Fruit fly (Drosophila melanogaster) whole organism, embryonic: Measurements from ENCODE around the gene Oatp30B.

Experiments
- Antp ChIP-seq: fragments of 200-800 bp; sonication (Bioruptor generic); optimal IDR thresholded peaks from 3 replicates; lab custom pipeline; 2016; ENCODE audit warnings: missing biosample characterization, missing genetic modification characterization
- BEAF-32 ChIP-seq: fragments of 200-800 bp; sonication (Bioruptor generic); optimal IDR thresholded peaks from 3 replicates; lab custom pipeline; 2017; ENCODE audit warnings: missing biosample characterization, missing genetic modification characterization, mild to moderate bottlenecking, moderate library complexity, missing genetic modification reagents
- CG10274 ChIP-seq: fragments of 200-800 bp; sonication (Bioruptor generic); optimal IDR thresholded peaks from 3 replicates; lab custom pipeline; 2017; ENCODE audit warnings: missing biosample characterization, mild to moderate bottlenecking, missing genetic modification characterization
- CG10366 ChIP-seq: fragments of 200-800 bp; sonication (Bioruptor generic); IDR thresholded peaks from 2 replicates; pipeline ENCODE4 v1.3.6; 2022; ENCODE audit warnings: missing biosample characterization, missing genetic modification characterization
- CG11560 ChIP-seq: fragments of 200-800 bp; sonication (Bioruptor generic); IDR thresholded peaks from 3 replicates; pipeline ENCODE4 v1.3.6; 2022; ENCODE audit warnings: missing biosample characterization, missing genetic modification characterization
- CG12236 ChIP-seq: fragments of 200-800 bp; sonication (Bioruptor generic); optimal IDR thresholded peaks from 2 replicates; lab custom pipeline; 2016; ENCODE audit warnings: missing biosample characterization, missing genetic modification characterization
- CG1529 ChIP-seq: fragments of 200-800 bp; sonication (Bioruptor generic); optimal IDR thresholded peaks from 3 replicates; lab custom pipeline; 2018; ENCODE audit warnings: missing biosample characterization, missing genetic modification characterization
- CG17328 ChIP-seq: fragments of 200-800 bp; sonication (Bioruptor generic); IDR thresholded peaks from 2 replicates; pipeline ENCODE4 v1.3.6; 2022; ENCODE audit warnings: missing biosample characterization, missing genetic modification characterization
- CG17568 ChIP-seq: fragments of 200-800 bp; sonication (Bioruptor generic); optimal IDR thresholded peaks from 2 replicates; lab custom pipeline; 2018; ENCODE audit warnings: missing biosample characterization, mild to moderate bottlenecking, missing genetic modification characterization, moderate library complexity
- CG2712 ChIP-seq: fragments of 200-800 bp; optimal IDR thresholded peaks from 3 replicates; lab custom pipeline; 2019; ENCODE audit warnings: missing biosample characterization, mild to moderate bottlenecking, missing genetic modification characterization, moderate library complexity
- CG31224 ChIP-seq: fragments of 200-800 bp; sonication (Bioruptor generic); IDR thresholded peaks from 2 replicates; pipeline ENCODE4 v1.3.6; 2022; ENCODE audit warnings: missing biosample characterization, missing genetic modification characterization
- CG5245 ChIP-seq: fragments of 200-800 bp; sonication (Bioruptor generic); optimal IDR thresholded peaks from 3 replicates; lab custom pipeline; 2016; ENCODE audit warnings: missing biosample characterization, missing genetic modification characterization
- CG6654 ChIP-seq: fragments of 200-800 bp; sonication (Bioruptor generic); optimal IDR thresholded peaks from 2 replicates; lab custom pipeline; 2017; ENCODE audit warnings: missing biosample characterization, mild to moderate bottlenecking, missing genetic modification characterization
- CG6689 ChIP-seq: fragments of 200-800 bp; sonication (Bioruptor generic); IDR thresholded peaks from 2 replicates; pipeline ENCODE4 v1.3.6; 2022; ENCODE audit warnings: missing biosample characterization, missing genetic modification characterization
- CG7963 ChIP-seq: fragments of 200-800 bp; sonication (Bioruptor generic); IDR thresholded peaks from 3 replicates; pipeline ENCODE4 v1.3.6; 2022; ENCODE audit warnings: missing biosample characterization, missing genetic modification characterization; ENCODE audit not compliant: partially characterized antibody
- Dbx ChIP-seq: fragments of 200-800 bp; sonication (Bioruptor generic); IDR thresholded peaks from 3 replicates; pipeline ENCODE4 v1.3.6; 2022; ENCODE audit warnings: missing biosample characterization, missing genetic modification characterization
- Dip2 ChIP-seq: fragments of 200-800 bp; sonication (Bioruptor generic); IDR thresholded peaks from 2 replicates; pipeline ENCODE4 v1.3.6; 2022; ENCODE audit warnings: missing biosample characterization, missing genetic modification characterization
- Ets97D ChIP-seq: fragments of 200-800 bp; sonication (Bioruptor generic); optimal IDR thresholded peaks from 3 replicates; lab custom pipeline; 2016; ENCODE audit warnings: missing biosample characterization, missing genetic modification characterization
- H15 ChIP-seq: fragments of 200-800 bp; sonication (Bioruptor generic); IDR thresholded peaks from 3 replicates; pipeline ENCODE4 v1.3.6; 2022; ENCODE audit warnings: missing biosample characterization, missing genetic modification characterization
- HmgZ ChIP-seq: fragments of 200-800 bp; sonication (Bioruptor generic); optimal IDR thresholded peaks from 2 replicates; lab custom pipeline; 2018; ENCODE audit warnings: missing biosample characterization, mild to moderate bottlenecking, missing genetic modification characterization
- Hmx ChIP-seq: fragments of 200-800 bp; sonication (Bioruptor generic); optimal IDR thresholded peaks from 2 replicates; lab custom pipeline; 2016; ENCODE audit warnings: missing biosample characterization, missing genetic modification characterization
- Meics ChIP-seq: fragments of 200-800 bp; sonication (Bioruptor generic); optimal IDR thresholded peaks from 2 replicates; lab custom pipeline; 2017; ENCODE audit warnings: missing biosample characterization, mild to moderate bottlenecking, missing genetic modification characterization
- NC2α ChIP-seq: fragments of 200-800 bp; sonication (Bioruptor generic); optimal IDR thresholded peaks from 2 replicates; lab custom pipeline; 2016; ENCODE audit warnings: missing biosample characterization, missing genetic modification characterization
- Oli ChIP-seq: fragments of 200-800 bp; sonication (Bioruptor generic); optimal IDR thresholded peaks from 2 replicates; lab custom pipeline; 2018; ENCODE audit warnings: missing biosample characterization, mild to moderate bottlenecking, missing genetic modification characterization, moderate library complexity
- Opbp ChIP-seq: fragments of 200-800 bp; sonication (Bioruptor generic); IDR thresholded peaks from 3 replicates; pipeline ENCODE4 v1.3.6; 2022; ENCODE audit warnings: missing biosample characterization, missing genetic modification characterization; ENCODE audit not compliant: partially characterized antibody
- Ptx1 ChIP-seq: fragments of 200-800 bp; sonication (Bioruptor generic); IDR thresholded peaks from 2 replicates; pipeline ENCODE4 v1.3.6; 2022; ENCODE audit warnings: missing biosample characterization, missing genetic modification characterization
- Scr ChIP-seq: fragments of 200-800 bp; sonication (Bioruptor generic); IDR thresholded peaks from 2 replicates; pipeline ENCODE4 v1.3.6; 2022; ENCODE audit warnings: missing biosample characterization, missing genetic modification characterization; ENCODE audit not compliant: partially characterized antibody
- Sry-β ChIP-seq: fragments of 200-800 bp; sonication (Bioruptor generic); optimal IDR thresholded peaks from 2 replicates; lab custom pipeline; 2018; ENCODE audit warnings: missing biosample characterization, mild to moderate bottlenecking, missing genetic modification characterization, moderate library complexity
- Ssrp ChIP-seq: fragments of 200-800 bp; sonication (Bioruptor generic); optimal IDR thresholded peaks from 2 replicates; lab custom pipeline; 2018; ENCODE audit warnings: missing biosample characterization, mild to moderate bottlenecking, missing genetic modification characterization, moderate library complexity
- crp ChIP-seq, 2 experiments: fragments of 200-800 bp; sonication (Bioruptor generic); optimal IDR thresholded peaks; 2 replicates in 1 of 2; 3 replicates in 1 of 2; lab custom pipeline; 2017; ENCODE audit warnings: missing biosample characterization in 2 of 2, missing genetic modification characterization in 2 of 2, mild to moderate bottlenecking in 1 of 2, moderate library complexity in 1 of 2
- dan ChIP-seq: fragments of 200-800 bp; sonication (Bioruptor generic); IDR thresholded peaks from 2 replicates; pipeline ENCODE4 v1.3.6; 2022; ENCODE audit warnings: missing biosample characterization, missing genetic modification characterization
- gro ChIP-seq: fragments of 200-800 bp; sonication (Bioruptor generic); optimal IDR thresholded peaks from 2 replicates; lab custom pipeline; 2016; ENCODE audit warnings: missing biosample characterization, missing genetic modification characterization
- gt ChIP-seq: fragments of 200-800 bp; sonication (Bioruptor generic); IDR thresholded peaks from 2 replicates; pipeline ENCODE4 v1.3.6; 2022; ENCODE audit warnings: missing biosample characterization, missing genetic modification characterization
- h ChIP-seq: fragments of >200 bp; optimal IDR thresholded peaks from 2 replicates; lab custom pipeline; 2017
- her ChIP-seq: fragments of 200-800 bp; sonication (Bioruptor generic); optimal IDR thresholded peaks from 2 replicates; lab custom pipeline; 2016; ENCODE audit warnings: missing biosample characterization, missing genetic modification characterization
- lola ChIP-seq, 3 experiments: fragments of >200 bp in 2 of 3; fragments of 200-800 bp in 1 of 3; sonication (Bioruptor generic) in 1 of 3; optimal IDR thresholded peaks; 2 replicates each; lab custom pipeline; 2017 to 2019; ENCODE audit warnings: missing biosample characterization in 3 of 3, missing genetic modification characterization in 3 of 3, mild to moderate bottlenecking in 1 of 3, moderate library complexity in 1 of 3
- mirr ChIP-seq: fragments of 200-800 bp; sonication (Bioruptor generic); optimal IDR thresholded peaks from 3 replicates; lab custom pipeline; 2018; ENCODE audit warnings: missing biosample characterization, mild to moderate bottlenecking, missing genetic modification characterization
- nerfin-2 ChIP-seq: fragments of 200-800 bp; sonication (Bioruptor generic); IDR thresholded peaks from 2 replicates; pipeline ENCODE4 v1.3.6; 2022; ENCODE audit warnings: missing biosample characterization, missing genetic modification characterization; ENCODE audit not compliant: partially characterized antibody
- odd ChIP-seq: fragments of 200-800 bp; sonication (Bioruptor generic); optimal IDR thresholded peaks from 2 replicates; lab custom pipeline; 2017; ENCODE audit warnings: missing biosample characterization, mild to moderate bottlenecking, missing genetic modification characterization
- ro ChIP-seq: fragments of 200-800 bp; sonication (Bioruptor generic); IDR thresholded peaks from 2 replicates; pipeline ENCODE4 v1.3.6; 2022; ENCODE audit warnings: missing biosample characterization, missing genetic modification characterization
- scrt ChIP-seq: fragments of 200-800 bp; sonication (Bioruptor generic); optimal IDR thresholded peaks from 2 replicates; lab custom pipeline; 2018; ENCODE audit warnings: missing biosample characterization, mild to moderate bottlenecking, missing genetic modification characterization, moderate library complexity
- sens-2 ChIP-seq: fragments of 200-800 bp; sonication (Bioruptor generic); IDR thresholded peaks from 2 replicates; pipeline ENCODE4 v1.3.6; 2022; ENCODE audit warnings: missing biosample characterization, missing genetic modification characterization
- seq ChIP-seq: fragments of 200-800 bp; sonication (Bioruptor generic); IDR thresholded peaks from 2 replicates; pipeline ENCODE4 v1.3.6; 2022; ENCODE audit warnings: missing biosample characterization, missing genetic modification characterization
- slou ChIP-seq: fragments of 200-800 bp; sonication (Bioruptor generic); optimal IDR thresholded peaks from 3 replicates; lab custom pipeline; 2016; ENCODE audit warnings: missing biosample characterization, missing genetic modification characterization
- sug ChIP-seq: fragments of 200-800 bp; optimal IDR thresholded peaks from 2 replicates; lab custom pipeline; 2019; ENCODE audit warnings: missing biosample characterization, mild to moderate bottlenecking, missing genetic modification characterization, moderate library complexity
- toy ChIP-seq: fragments of 200-800 bp; sonication (Bioruptor generic); IDR thresholded peaks from 2 replicates; pipeline ENCODE4 v1.3.6; 2022; ENCODE audit warnings: missing biosample characterization, missing genetic modification characterization
- tx ChIP-seq: fragments of 200-800 bp; sonication (Bioruptor generic); optimal IDR thresholded peaks from 2 replicates; lab custom pipeline; 2016; ENCODE audit warnings: missing biosample characterization, missing genetic modification characterization
- usp ChIP-seq: fragments of >200 bp; optimal IDR thresholded peaks from 2 replicates; lab custom pipeline; 2017; ENCODE audit warnings: missing biosample characterization, missing genetic modification characterization
- zfh1 ChIP-seq: fragments of 200-800 bp; sonication (Bioruptor generic); IDR thresholded peaks from 3 replicates; pipeline ENCODE4 v1.3.6; 2022; ENCODE audit warnings: missing biosample characterization, missing genetic modification characterization
- zfh2 ChIP-seq: fragments of 200-800 bp; sonication (Bioruptor generic); optimal IDR thresholded peaks from 2 replicates; lab custom pipeline; 2016; ENCODE audit warnings: missing biosample characterization, missing genetic modification characterization

The Oatp30B gene

dm6 chr2L:9568360-9569088, 47.5 kb downstream of the Oatp30B start, which contains the start of gene brwl (continued):
- peak; percentile 42 to 78 for TF ChIP-seq crp (GFP tag; optimal IDR thresholded peaks at IDR 0.05; lab: Kevin White, UChicago)
- peak; percentile 95 for TF ChIP-seq dan
- 0 out of 3 replicates have a peak, but pooled peaks have one; percentile 29 for TF ChIP-seq Opbp
- TF ChIP-seq usp (GFP tag; lab: Kevin White, UChicago): no peak
- no peak for TF ChIP-seq nerfin-2 (GFP tag; lab: Robert Waterston, UW)
- TF ChIP-seq H15 (GFP tag; lab: Robert Waterston, UW): peak; percentile 98
- peak; percentile 93 for TF ChIP-seq CG11560 (tag; lab: Robert Waterston, UW)
- peak; percentile 98 for TF ChIP-seq zfh1 (GFP tag; lab: Robert Waterston, UW)
- TF ChIP-seq sug (tag; lab: Kevin White, UChicago): peak; percentile 97
- TF ChIP-seq NC2α (GFP tag; lab: Kevin White, UChicago): peak; percentile 96
- peak; percentile 97 for TF ChIP-seq gro (GFP tag; lab: Kevin White, UChicago)
- peak; percentile 98 for TF ChIP-seq scrt
- peak; percentile 97 for TF ChIP-seq CG5245 (GFP tag; lab: Kevin White, UChicago)
- peak; percentile 97 for TF ChIP-seq slou (GFP tag; lab: Kevin White, UChicago)
- TF ChIP-seq CG6689: peak; percentile 98
- no peak; the same call in 1 of the 2 replicates for TF ChIP-seq Scr (GFP tag; lab: Robert Waterston, UW)
- peak; percentile 95 for TF ChIP-seq Hmx
- peak; percentile 99 for TF ChIP-seq HmgZ (tag; lab: Kevin White, UChicago)
- peak; percentile 77 for TF ChIP-seq Dip2 (GFP tag; lab: Robert Waterston, UW)
- peak; percentile 90 for TF ChIP-seq Ets97D (GFP tag; lab: Kevin White, UChicago)
- TF ChIP-seq CG1529 (GFP tag; lab: Kevin White, UChicago): peak; percentile 98
- peak; percentile 98 for TF ChIP-seq seq (GFP tag; lab: Robert Waterston, UW)
- TF ChIP-seq Oli (tag; lab: Kevin White, UChicago): peak; percentile 99
- TF ChIP-seq Sry-β: peak; percentile 71
- TF ChIP-seq Ptx1: peak; percentile 99
- TF ChIP-seq BEAF-32 (GFP tag; lab: Kevin White, UChicago): peak; percentile 45
- peak in 1 of 3 experiments; percentile 99 for TF ChIP-seq lola (GFP tag; optimal IDR thresholded peaks at IDR 0.05; lab: Kevin White, UChicago)
- peak; percentile 97 for TF ChIP-seq Antp
- TF ChIP-seq CG2712 (tag; lab: Kevin White, UChicago): peak; percentile 99
- peak; percentile 94 for TF ChIP-seq toy
- TF ChIP-seq her: peak; percentile 93
- peak; percentile 98 for TF ChIP-seq Dbx (GFP tag; lab: Robert Waterston, UW)
- peak; percentile 99 for TF ChIP-seq Meics (GFP tag; lab: Kevin White, UChicago)
- peak; percentile 95 for TF ChIP-seq sens-2
- peak; percentile 91 for TF ChIP-seq CG6654 (GFP tag; lab: Kevin White, UChicago)
- peak; percentile 96 for TF ChIP-seq CG31224 (GFP tag; lab: Robert Waterston, UW)
- peak; percentile 96 for TF ChIP-seq CG17568
- peak; percentile 95 for TF ChIP-seq gt (GFP tag; lab: Robert Waterston, UW)
- TF ChIP-seq CG7963 (GFP tag; lab: Robert Waterston, UW): no peak
- peak; percentile 99 for TF ChIP-seq CG17328 (GFP tag; lab: Robert Waterston, UW)
- no peak for TF ChIP-seq h (lab: Kevin White, UChicago)
- peak; percentile 93 for TF ChIP-seq CG10274
- TF ChIP-seq CG12236 (GFP tag; lab: Kevin White, UChicago): peak; percentile 96
- peak; percentile 99 for TF ChIP-seq odd (GFP tag; lab: Kevin White, UChicago)
- TF ChIP-seq ro (GFP tag; lab: Robert Waterston, UW): peak; percentile 94
- peak; percentile 98 for TF ChIP-seq CG10366 (GFP tag; lab: Robert Waterston, UW)
- peak; percentile 97 for TF ChIP-seq tx (GFP tag; lab: Kevin White, UChicago)
- peak; percentile 99 for TF ChIP-seq Ssrp (tag; lab: Kevin White, UChicago)
- TF ChIP-seq zfh2 (GFP tag; lab: Kevin White, UChicago): peak; percentile 96
- TF ChIP-seq mirr (GFP tag; lab: Kevin White, UChicago): peak; percentile 97
